Fruit fly (Drosophila melanogaster) whole organism, embryonic: ENCODE data around the gene Cipc.

Experiments used
- ATbp ChIP-seq: fragments of 200-800 bp; sonication (Bioruptor generic); optimal IDR thresholded peaks from 2 replicates; lab custom pipeline; 2017; ENCODE audit warnings: missing biosample characterization, mild to moderate bottlenecking, missing genetic modification characterization, missing genetic modification reagents
- Ada2b ChIP-seq: fragments of 200-800 bp; sonication (Bioruptor generic); IDR thresholded peaks from 2 replicates; pipeline ENCODE4 v1.3.6; 2022; ENCODE audit warnings: missing biosample characterization, missing genetic modification characterization
- CG10321 ChIP-seq: fragments of 200-800 bp; sonication (Bioruptor generic); IDR thresholded peaks from 2 replicates; pipeline ENCODE4 v1.3.6; 2022; ENCODE audit warnings: missing biosample characterization, missing genetic modification characterization
- CG11247 ChIP-seq: fragments of 200-800 bp; sonication (Bioruptor generic); IDR thresholded peaks from 2 replicates; pipeline ENCODE4 v1.3.6; 2022; ENCODE audit warnings: missing biosample characterization, missing genetic modification characterization
- CG1233 ChIP-seq: fragments of 200-800 bp; sonication (Bioruptor generic); optimal IDR thresholded peaks from 4 replicates; lab custom pipeline; 2018; ENCODE audit warnings: missing biosample characterization, mild to moderate bottlenecking, missing genetic modification characterization
- CG12769 ChIP-seq: fragments of 200-800 bp; sonication (Bioruptor generic); optimal IDR thresholded peaks from 2 replicates; lab custom pipeline; 2019; ENCODE audit warnings: missing biosample characterization, mild to moderate bottlenecking, missing genetic modification characterization, moderate library complexity
- CG15011 ChIP-seq: fragments of 200-800 bp; sonication (Bioruptor generic); optimal IDR thresholded peaks from 3 replicates; lab custom pipeline; 2018; ENCODE audit warnings: missing biosample characterization, mild to moderate bottlenecking, missing genetic modification characterization
- CG15479 ChIP-seq: fragments of 200-800 bp; sonication (Bioruptor generic); optimal IDR thresholded peaks from 3 replicates; lab custom pipeline; 2019; ENCODE audit warnings: missing biosample characterization, mild to moderate bottlenecking, missing genetic modification characterization, moderate library complexity
- CG16815 ChIP-seq: fragments of 200-800 bp; sonication (Bioruptor generic); optimal IDR thresholded peaks from 3 replicates; lab custom pipeline; 2017; ENCODE audit warnings: missing biosample characterization, mild to moderate bottlenecking, missing genetic modification characterization
- CG16863 ChIP-seq: fragments of 200-800 bp; sonication (Bioruptor generic); optimal IDR thresholded peaks from 3 replicates; lab custom pipeline; 2016; ENCODE audit warnings: missing biosample characterization, missing genetic modification characterization
- CG17328 ChIP-seq: fragments of 200-800 bp; sonication (Bioruptor generic); IDR thresholded peaks from 2 replicates; pipeline ENCODE4 v1.3.6; 2022; ENCODE audit warnings: missing biosample characterization, missing genetic modification characterization
- CG17385 ChIP-seq: fragments of 200-800 bp; sonication (Bioruptor generic); optimal IDR thresholded peaks from 3 replicates; lab custom pipeline; 2018; ENCODE audit warnings: missing biosample characterization, mild to moderate bottlenecking, missing genetic modification characterization
- CG18476 ChIP-seq: fragments of 200-800 bp; sonication (Bioruptor generic); optimal IDR thresholded peaks from 2 replicates; lab custom pipeline; 2016; ENCODE audit warnings: missing biosample characterization, mild to moderate bottlenecking, missing genetic modification characterization
- CG31224 ChIP-seq: fragments of 200-800 bp; sonication (Bioruptor generic); IDR thresholded peaks from 2 replicates; pipeline ENCODE4 v1.3.6; 2022; ENCODE audit warnings: missing biosample characterization, missing genetic modification characterization
- CG5953 ChIP-seq: fragments of 200-800 bp; sonication (Bioruptor generic); IDR thresholded peaks from 2 replicates; pipeline ENCODE4 v1.3.6; 2022; ENCODE audit warnings: missing biosample characterization, missing genetic modification characterization
- CG6791 ChIP-seq: fragments of 200-800 bp; sonication (Bioruptor generic); IDR thresholded peaks from 3 replicates; pipeline ENCODE4 v1.3.6; 2022; ENCODE audit warnings: missing biosample characterization, missing genetic modification characterization; ENCODE audit not compliant: partially characterized antibody
- CG6813 ChIP-seq: fragments of 200-800 bp; sonication (Bioruptor generic); optimal IDR thresholded peaks from 2 replicates; lab custom pipeline; 2017; ENCODE audit warnings: missing biosample characterization, missing genetic modification characterization, mild to moderate bottlenecking, moderate library complexity, missing genetic modification reagents
- CG7963 ChIP-seq: fragments of 200-800 bp; sonication (Bioruptor generic); IDR thresholded peaks from 3 replicates; pipeline ENCODE4 v1.3.6; 2022; ENCODE audit warnings: missing biosample characterization, missing genetic modification characterization; ENCODE audit not compliant: partially characterized antibody
- CG8359 ChIP-seq: fragments of 200-800 bp; sonication (Bioruptor generic); optimal IDR thresholded peaks from 2 replicates; lab custom pipeline; 2017; ENCODE audit warnings: missing biosample characterization, mild to moderate bottlenecking, missing genetic modification characterization, borderline replicate concordance
- CG8924 ChIP-seq: fragments of 200-800 bp; optimal IDR thresholded peaks from 3 replicates; lab custom pipeline; 2019; ENCODE audit warnings: missing biosample characterization, mild to moderate bottlenecking, missing genetic modification characterization, moderate library complexity
- D19A ChIP-seq: fragments of 200-800 bp; optimal IDR thresholded peaks from 3 replicates; lab custom pipeline; 2019; ENCODE audit warnings: missing biosample characterization, mild to moderate bottlenecking, missing genetic modification characterization, moderate library complexity
- Dbx ChIP-seq: fragments of 200-800 bp; sonication (Bioruptor generic); IDR thresholded peaks from 3 replicates; pipeline ENCODE4 v1.3.6; 2022; ENCODE audit warnings: missing biosample characterization, missing genetic modification characterization
- Dip2 ChIP-seq: fragments of 200-800 bp; sonication (Bioruptor generic); IDR thresholded peaks from 2 replicates; pipeline ENCODE4 v1.3.6; 2022; ENCODE audit warnings: missing biosample characterization, missing genetic modification characterization
- Dp ChIP-seq: fragments of 200-800 bp; sonication (Bioruptor generic); optimal IDR thresholded peaks from 2 replicates; lab custom pipeline; 2018; ENCODE audit warnings: missing biosample characterization, mild to moderate bottlenecking, missing genetic modification characterization, moderate library complexity
- Eip74EF ChIP-seq, 2 experiments: fragments of 200-800 bp in 1 of 2; fragments of >200 bp in 1 of 2; sonication (Bioruptor generic) in 1 of 2; optimal IDR thresholded peaks; 2 replicates each; lab custom pipeline; 2017 to 2019; ENCODE audit warnings: missing biosample characterization in 2 of 2, missing genetic modification characterization in 2 of 2, mild to moderate bottlenecking in 1 of 2, moderate library complexity in 1 of 2
- HmgD ChIP-seq: fragments of 200-800 bp; sonication (Bioruptor generic); optimal IDR thresholded peaks from 3 replicates; lab custom pipeline; 2016; ENCODE audit warnings: missing biosample characterization, missing genetic modification characterization
- Max ChIP-seq: fragments of 200-800 bp; sonication (Bioruptor generic); optimal IDR thresholded peaks from 2 replicates; lab custom pipeline; 2016; ENCODE audit warnings: missing biosample characterization, mild to moderate bottlenecking, missing genetic modification characterization
- Oli ChIP-seq: fragments of 200-800 bp; sonication (Bioruptor generic); optimal IDR thresholded peaks from 2 replicates; lab custom pipeline; 2018; ENCODE audit warnings: missing biosample characterization, mild to moderate bottlenecking, missing genetic modification characterization, moderate library complexity
- Ravus ChIP-seq: fragments of 200-800 bp; sonication (Bioruptor generic); IDR thresholded peaks from 2 replicates; pipeline ENCODE4 v1.3.6; 2022; ENCODE audit warnings: missing biosample characterization, missing genetic modification characterization
- Rx ChIP-seq: fragments of 200-800 bp; sonication (Bioruptor generic); IDR thresholded peaks from 2 replicates; pipeline ENCODE4 v1.3.6; 2022; ENCODE audit warnings: missing biosample characterization, missing genetic modification characterization
- Xbp1 ChIP-seq: fragments of 200-800 bp; sonication (Bioruptor generic); optimal IDR thresholded peaks from 3 replicates; lab custom pipeline; 2016; ENCODE audit warnings: missing biosample characterization, mild to moderate bottlenecking, missing genetic modification characterization
- bcd ChIP-seq: fragments of 200-800 bp; sonication (Bioruptor generic); optimal IDR thresholded peaks from 2 replicates; lab custom pipeline; 2017; ENCODE audit warnings: missing biosample characterization, mild to moderate bottlenecking, missing genetic modification characterization
- corto ChIP-seq: fragments of 200-800 bp; sonication (Bioruptor generic); optimal IDR thresholded peaks from 2 replicates; lab custom pipeline; 2016; ENCODE audit warnings: missing biosample characterization, mild to moderate bottlenecking, missing genetic modification characterization, moderate library complexity
- dysf ChIP-seq: fragments of 200-800 bp; sonication (Bioruptor generic); IDR thresholded peaks from 3 replicates; pipeline ENCODE4 v1.3.6; 2022; ENCODE audit warnings: missing biosample characterization, missing genetic modification characterization
- ems ChIP-seq: fragments of 200-800 bp; sonication (Bioruptor generic); optimal IDR thresholded peaks from 3 replicates; lab custom pipeline; 2016; ENCODE audit warnings: missing biosample characterization, missing genetic modification characterization
- fd64A ChIP-seq: fragments of 200-800 bp; sonication (Bioruptor generic); optimal IDR thresholded peaks from 3 replicates; lab custom pipeline; 2018; ENCODE audit warnings: missing biosample characterization, mild to moderate bottlenecking, missing genetic modification characterization
- fd96Cb ChIP-seq: fragments of 200-800 bp; sonication (Bioruptor generic); optimal IDR thresholded peaks from 2 replicates; lab custom pipeline; 2018; ENCODE audit warnings: missing biosample characterization, mild to moderate bottlenecking, missing genetic modification characterization, moderate library complexity
- gcm2 ChIP-seq: fragments of 200-800 bp; sonication (Bioruptor generic); optimal IDR thresholded peaks from 2 replicates; lab custom pipeline; 2016; ENCODE audit warnings: missing biosample characterization, missing genetic modification characterization
- gro ChIP-seq: fragments of 200-800 bp; sonication (Bioruptor generic); optimal IDR thresholded peaks from 2 replicates; lab custom pipeline; 2016; ENCODE audit warnings: missing biosample characterization, missing genetic modification characterization
- lilli ChIP-seq: fragments of 200-800 bp; sonication (Bioruptor generic); optimal IDR thresholded peaks from 3 replicates; lab custom pipeline; 2016; ENCODE audit warnings: missing biosample characterization, missing genetic modification characterization
- pros ChIP-seq: fragments of 200-800 bp; sonication (Bioruptor generic); optimal IDR thresholded peaks from 3 replicates; lab custom pipeline; 2019; ENCODE audit warnings: missing biosample characterization, mild to moderate bottlenecking, missing genetic modification characterization, moderate library complexity
- ranshi ChIP-seq: fragments of 200-800 bp; sonication (Bioruptor generic); IDR thresholded peaks from 2 replicates; pipeline ENCODE4 v1.3.6; 2022; ENCODE audit warnings: missing biosample characterization, missing genetic modification characterization
- repo ChIP-seq: fragments of 200-800 bp; sonication (Bioruptor generic); optimal IDR thresholded peaks from 2 replicates; lab custom pipeline; 2016; ENCODE audit warnings: missing biosample characterization, missing genetic modification characterization
- run ChIP-seq: fragments of 200-800 bp; sonication (Bioruptor generic); optimal IDR thresholded peaks from 3 replicates; lab custom pipeline; 2018; ENCODE audit warnings: missing biosample characterization, mild to moderate bottlenecking, missing genetic modification characterization
- sc ChIP-seq, 3 experiments: fragments of >200 bp in 2 of 3; fragments of 200-800 bp in 1 of 3; sonication (Bioruptor generic) in 1 of 3; optimal IDR thresholded peaks; 2 replicates in 2 of 3; 3 replicates in 1 of 3; lab custom pipeline; 2017; ENCODE audit warnings: mild to moderate bottlenecking in 1 of 3, missing biosample characterization in 1 of 3, missing genetic modification characterization in 1 of 3, missing genetic modification reagents in 1 of 3
- sd ChIP-seq: fragments of 200-800 bp; sonication (Bioruptor generic); optimal IDR thresholded peaks from 3 replicates; lab custom pipeline; 2018; ENCODE audit warnings: missing biosample characterization, mild to moderate bottlenecking, missing genetic modification characterization, moderate library complexity
- slp2 ChIP-seq: fragments of 200-800 bp; sonication (Bioruptor generic); optimal IDR thresholded peaks from 2 replicates; lab custom pipeline; 2016; ENCODE audit warnings: missing biosample characterization, missing genetic modification characterization
- sob ChIP-seq: fragments of 200-800 bp; sonication (Bioruptor generic); IDR thresholded peaks from 2 replicates; pipeline ENCODE4 v1.3.6; 2022; ENCODE audit warnings: missing biosample characterization, missing genetic modification characterization
- zfh1 ChIP-seq: fragments of 200-800 bp; sonication (Bioruptor generic); IDR thresholded peaks from 3 replicates; pipeline ENCODE4 v1.3.6; 2022; ENCODE audit warnings: missing biosample characterization, missing genetic modification characterization

Gene Cipc

dm6 chr3R:26105924-26106494 lies 659 bp upstream of the Cipc start (continued):
- TF ChIP-seq Eip74EF (GFP tag; optimal IDR thresholded peaks at IDR 0.05; lab: Kevin White, UChicago) (peak in 1 of 2 experiments; percentile 67), CG8359 (GFP tag; lab: Kevin White, UChicago) (no peak), CG18476 (GFP tag; lab: Kevin White, UChicago) (peak; percentile 30), ATbp (GFP tag; lab: Kevin White, UChicago) (peak; percentile 46), CG15011 (peak; percentile 61), dysf (peak; percentile 97), sd (tag; lab: Kevin White, UChicago) (no peak), CG16815 (GFP tag; lab: Kevin White, UChicago) (no peak), lilli (GFP tag; lab: Kevin White, UChicago) (peak; percentile 32), Max (GFP tag; lab: Kevin White, UChicago) (peak; percentile 28), slp2 (GFP tag; lab: Kevin White, UChicago) (no peak), CG10321 (GFP tag; lab: Robert Waterston, UW) (0 out of 2 replicates have a peak, but pooled peaks have one; percentile 40), Xbp1 (peak; percentile 43), Ravus (GFP tag; lab: Robert Waterston, UW) (peak; percentile 56), CG17385 (GFP tag; lab: Kevin White, UChicago) (peak; percentile 46), Dip2 (no peak), CG16863 (GFP tag; lab: Kevin White, UChicago) (no peak), sc (optimal IDR thresholded peaks at IDR 0.05; lab: Kevin White, UChicago) (no peak), sc (GFP tag; optimal IDR thresholded peaks at IDR 0.05; lab: Kevin White, UChicago) (no peak), CG11247 (GFP tag; lab: Robert Waterston, UW) (peak; percentile 82), bcd (GFP tag; lab: Kevin White, UChicago) (peak; percentile 69), Ada2b (GFP tag; lab: Robert Waterston, UW) (peak; percentile 79), CG8924 (peak; percentile 31), ems (no peak), Rx (GFP tag; lab: Robert Waterston, UW) (no peak), fd96Cb (tag; lab: Kevin White, UChicago) (peak; percentile 44), CG7963 (GFP tag; lab: Robert Waterston, UW) (no peak), CG31224 (GFP tag; lab: Robert Waterston, UW) (peak; percentile 81), fd64A (GFP tag; lab: Kevin White, UChicago) (no peak), D19A (tag; lab: Kevin White, UChicago) (peak; percentile 35), ranshi (peak; percentile 79), repo (GFP tag; lab: Kevin White, UChicago) (no peak), gcm2 (GFP tag; lab: Kevin White, UChicago) (no peak), HmgD (GFP tag; lab: Kevin White, UChicago) (no peak), CG1233 (peak; percentile 8), CG17328 (no peak), CG6791 (GFP tag; lab: Robert Waterston, UW) (no peak), zfh1 (GFP tag; lab: Robert Waterston, UW) (peak; percentile 65), run (no peak), CG5953 (GFP tag; lab: Robert Waterston, UW) (peak; percentile 44; the same call in 1 of the 2 replicates), CG15479 (no peak), Dbx (GFP tag; lab: Robert Waterston, UW) (peak; percentile 83; the same call in 2 of the 3 replicates), gro (GFP tag; lab: Kevin White, UChicago) (no peak), Oli (tag; lab: Kevin White, UChicago) (peak; percentile 17), sob (GFP tag; lab: Robert Waterston, UW) (peak; percentile 77), Dp (GFP tag; lab: Kevin White, UChicago) (no peak), corto (no peak), CG6813 (peak; percentile 71), pros (no peak), CG12769 (peak; percentile 97)
